Worm (Caenorhabditis elegans): ENCODE measurements around the gene T25B9.2.

T25B9.2 gene

DNA sequence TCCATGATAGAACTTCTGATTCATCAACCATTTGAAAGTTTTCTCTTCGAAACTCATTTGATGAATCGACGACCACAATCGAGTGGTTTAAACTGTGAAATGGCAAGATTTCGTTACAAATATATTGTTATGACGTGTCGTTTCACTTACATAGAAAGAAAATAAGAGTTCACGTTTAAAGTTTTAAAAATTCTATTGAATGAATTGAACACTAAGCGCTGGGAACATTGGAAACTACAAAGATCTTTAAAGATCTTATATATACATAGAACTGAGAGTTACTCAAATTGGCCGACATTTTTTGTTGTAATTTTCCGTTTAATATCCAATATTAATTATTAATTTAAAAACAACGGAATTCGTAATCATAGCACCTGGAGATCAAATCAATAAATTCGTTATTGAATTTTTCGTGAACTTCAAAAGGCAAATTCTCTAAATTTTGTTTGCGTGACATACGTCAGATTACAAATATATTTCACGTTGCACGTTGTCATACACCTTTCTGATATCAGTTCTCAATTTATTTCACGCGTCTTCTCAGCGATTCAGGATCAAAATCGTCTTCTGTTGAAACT is 6.1 kb upstream of the T25B9.2 start, which contains the start of the genes T25B9.4 and T25B9.6:
T25B9.4 (minus strand) TSS at position 101 of the 578 bp plus-strand sequence.
T25B9.6 (plus strand) TSS at position 528 of the 578 bp plus-strand sequence.
- TF ChIP-seq unc-62 (GFP tag; optimal IDR thresholded peaks at IDR 0.05) (no peak), nhr-28 (tag; optimal IDR thresholded peaks at IDR 0.05) (no peak)

ce11 chrIV:10754685-10755084 is 3.0 kb upstream of the T25B9.2 start, which contains the start of gene T25B9.5:
TSS of gene T25B9.5 (minus strand) at chrIV:10754785.
- TF ChIP-seq M03D4.4 (tag; optimal IDR thresholded peaks at IDR 0.05) (no peak), hlh-1 (tag; optimal IDR thresholded peaks at IDR 0.05) (no peak)

DNA sequence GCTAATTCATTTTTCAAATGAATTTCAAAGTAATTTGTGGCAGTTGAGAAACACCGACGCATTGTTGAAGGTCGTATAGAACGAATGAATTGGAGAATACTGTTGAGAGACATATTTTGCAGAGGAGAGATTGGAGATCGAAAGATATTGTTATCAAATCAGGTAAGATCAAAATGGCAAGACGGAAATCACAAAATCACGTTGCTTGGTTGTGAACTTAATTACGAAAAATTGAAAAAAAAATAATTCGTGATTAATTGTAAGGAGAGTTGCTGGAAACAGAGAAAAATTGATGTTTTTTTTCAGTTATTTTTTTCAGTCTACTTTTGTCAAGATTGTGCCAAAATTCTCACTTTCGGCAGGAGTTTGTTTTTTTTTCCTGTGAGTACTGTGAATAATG is 1.6 kb downstream of the T25B9.2 start, which contains the start of gene T25B9.1:
T25B9.1 (minus strand) TSS at position 101 of the 400 bp plus-strand sequence.
- TF ChIP-seq drap-1 (GFP tag; optimal IDR thresholded peaks at IDR 0.05) (no peak), ceh-39 (tag; optimal IDR thresholded peaks at IDR 0.05) (no peak), unc-120 (tag; optimal IDR thresholded peaks at IDR 0.05; ENCODE audit: poor library complexity, severe bottlenecking) (no peak), snpc-4 (tag; optimal IDR thresholded peaks at IDR 0.05) (no peak), bed-3 (GFP tag; optimal IDR thresholded peaks at IDR 0.05) (no peak), elt-3 (tag; optimal IDR thresholded peaks at IDR 0.05) (no peak), unc-62 (GFP tag; optimal IDR thresholded peaks at IDR 0.05) (no peak), lin-32 (GFP tag; optimal IDR thresholded peaks at IDR 0.05) (no peak), M03D4.4 (tag; optimal IDR thresholded peaks at IDR 0.05) (no peak), sptf-1 (tag; optimal IDR thresholded peaks at IDR 0.05) (no peak), mls-2 (tag; optimal IDR thresholded peaks at IDR 0.05) (no peak), ceh-83 (GFP tag; optimal IDR thresholded peaks at IDR 0.05) (no peak), sem-2 (GFP tag; optimal IDR thresholded peaks at IDR 0.05) (no peak), lsy-2 (tag; optimal IDR thresholded peaks at IDR 0.05) (no peak), ham-2 (GFP tag; optimal IDR thresholded peaks at IDR 0.05) (no peak), nhr-12 (tag; optimal IDR thresholded peaks at IDR 0.05) (no peak), mab-5 (tag; optimal IDR thresholded peaks at IDR 0.05) (no peak), tbx-8 (GFP tag; optimal IDR thresholded peaks at IDR 0.05) (no peak)

DNA sequence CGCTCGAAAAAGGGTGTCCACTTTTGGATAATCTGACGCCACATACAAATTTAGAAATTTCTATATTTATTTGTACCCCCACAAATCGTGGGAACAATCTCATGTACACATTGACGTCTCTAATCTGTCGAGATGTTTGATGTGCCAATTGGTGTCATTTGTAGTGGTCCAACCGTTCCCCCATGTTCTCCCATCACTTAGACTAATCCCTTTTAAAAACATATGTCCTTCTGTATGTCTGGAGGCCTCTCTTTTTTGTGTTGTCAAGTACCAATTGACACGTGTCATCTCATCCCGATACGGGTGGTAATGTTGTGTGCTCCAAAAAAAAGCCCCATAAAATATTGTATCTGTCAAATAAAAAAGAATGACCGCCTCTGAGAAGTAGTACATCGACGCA is 6.3 kb downstream of the T25B9.2 start:
- peak; percentile 94 for TF ChIP-seq nhr-2 (tag; optimal IDR thresholded peaks at IDR 0.05)
- no peak for TF ChIP-seq cnd-1 (tag; optimal IDR thresholded peaks at IDR 0.05)

- TF ChIP-seq pha-4 (tag; optimal IDR thresholded peaks at IDR 0.05) (no peak), ham-2 (GFP tag; optimal IDR thresholded peaks at IDR 0.05) (no peak), nhr-237 (tag; optimal IDR thresholded peaks at IDR 0.05) (no peak), ztf-11 (tag; optimal IDR thresholded peaks at IDR 0.05) (no peak), unc-39 (tag; optimal IDR thresholded peaks at IDR 0.05) (no peak), tbx-8 (GFP tag; optimal IDR thresholded peaks at IDR 0.05) (no peak), mab-5 (tag; optimal IDR thresholded peaks at IDR 0.05) (no peak), snpc-4 (tag; optimal IDR thresholded peaks at IDR 0.05) (no peak), mep-1 (tag; optimal IDR thresholded peaks at IDR 0.05) (no peak), nhr-2 (tag; optimal IDR thresholded peaks at IDR 0.05) (no peak), ceh-43 (GFP tag; optimal IDR thresholded peaks at IDR 0.05) (no peak)
These were observed 7.2 kb downstream of the T25B9.2 start, which contains the start of gene T25B9.3 for ce11 chrIV:10744475-10744874. TSS of gene T25B9.3 (plus strand) at chrIV:10744775.

- TF ChIP-seq elt-3 (tag; optimal IDR thresholded peaks at IDR 0.05) = no peak
- no peak for TF ChIP-seq nhr-237 (tag; optimal IDR thresholded peaks at IDR 0.05)
- no peak for TF ChIP-seq lsy-2 (tag; optimal IDR thresholded peaks at IDR 0.05)
- no peak for TF ChIP-seq nhr-12 (tag; optimal IDR thresholded peaks at IDR 0.05)
- no peak for TF ChIP-seq tbx-8 (GFP tag; optimal IDR thresholded peaks at IDR 0.05)
- no peak for TF ChIP-seq snpc-4 (tag; optimal IDR thresholded peaks at IDR 0.05)
- TF ChIP-seq ceh-39 (tag; optimal IDR thresholded peaks at IDR 0.05) = no peak
- TF ChIP-seq sem-2 (GFP tag; optimal IDR thresholded peaks at IDR 0.05) = no peak
- no peak for TF ChIP-seq M03D4.4 (tag; optimal IDR thresholded peaks at IDR 0.05)
- no peak for TF ChIP-seq nhr-28 (tag; optimal IDR thresholded peaks at IDR 0.05)
- no peak for TF ChIP-seq mls-2 (tag; optimal IDR thresholded peaks at IDR 0.05)
- no peak for TF ChIP-seq unc-120 (tag; optimal IDR thresholded peaks at IDR 0.05; ENCODE audit: poor library complexity, severe bottlenecking)
- no peak for TF ChIP-seq hlh-1 (tag; optimal IDR thresholded peaks at IDR 0.05)
These were observed 13.3 kb downstream of the T25B9.2 start, which contains the start of gene ssp-34 for ce11 chrIV:10738328-10738727. TSS of gene ssp-34 (minus strand) at chrIV:10738602.

All from whole organism, mixed stage, embryonic.